Fruit fly (Drosophila melanogaster) whole organism: ENCODE data around the gene Tengl3.
A peak's percentile ranks its signal among the peaks of the same experiment; 100 is the strongest.

Experiments
- CG8478 ChIP-seq: fragments of >200 bp; optimal IDR thresholded peaks from 2 replicates; lab custom pipeline; 2018; ENCODE audit warnings: inconsistent platforms
- Dll ChIP-seq: fragments of >200 bp; optimal IDR thresholded peaks from 2 replicates; lab custom pipeline; 2017
- EcR ChIP-seq, 2 experiments: fragments of >200 bp; optimal IDR thresholded peaks; 2 replicates each; lab custom pipeline; 2017; ENCODE audit warnings: missing biosample characterization in 2 of 2, missing genetic modification characterization in 2 of 2, missing genetic modification reagents in 2 of 2
- pan ChIP-seq: fragments of >200 bp; optimal IDR thresholded peaks from 2 replicates; lab custom pipeline; 2017
- psq ChIP-seq: fragments of >200 bp; optimal IDR thresholded peaks from 2 replicates; lab custom pipeline; 2017
- usp ChIP-seq: fragments of >200 bp; optimal IDR thresholded peaks from 2 replicates; lab custom pipeline; 2017; ENCODE audit warnings: missing biosample characterization, missing genetic modification characterization, mixed read lengths

DNA sequence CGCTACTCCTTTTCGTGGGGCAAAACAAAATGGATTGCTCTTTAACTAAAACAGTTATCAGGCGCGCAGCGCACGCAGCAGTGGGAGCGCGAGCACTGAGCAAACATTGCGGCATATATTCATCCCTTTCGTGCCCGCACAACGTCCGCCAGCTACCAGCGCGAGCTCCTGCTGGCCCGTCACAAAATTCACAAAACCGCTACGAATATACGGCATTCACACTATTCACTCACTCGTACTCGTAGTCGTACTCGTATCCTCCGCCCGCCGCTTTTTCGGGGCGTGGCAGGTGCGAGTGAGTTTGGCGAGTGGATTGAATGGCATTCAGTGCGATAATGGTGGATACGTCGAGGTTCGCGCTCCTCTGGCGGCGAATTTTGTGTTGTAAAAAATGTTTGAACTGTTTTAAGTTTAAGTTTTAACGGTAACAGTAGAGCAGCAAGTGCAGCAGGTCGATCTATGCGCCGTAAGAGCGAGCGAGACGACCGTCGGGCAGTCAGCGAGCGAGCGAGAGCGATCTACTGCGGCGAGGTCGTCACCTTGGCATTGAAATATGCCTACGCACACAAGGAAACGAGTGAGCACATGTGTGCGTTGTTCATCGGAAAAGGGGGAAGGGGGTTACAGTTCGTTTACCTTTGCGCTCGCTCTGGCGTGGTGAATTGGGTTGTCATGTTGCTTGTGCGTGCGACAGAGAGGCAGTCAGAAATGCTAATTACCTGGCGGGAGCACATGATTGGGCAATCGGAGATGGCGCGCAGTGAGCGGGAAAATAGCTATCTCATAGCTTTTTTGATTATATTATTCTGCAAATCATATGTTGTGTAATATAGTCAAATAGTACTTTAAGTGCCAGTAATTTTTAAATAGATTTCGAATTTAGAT is 41.2 kb downstream of the Tengl3 start:
- no peak for TF ChIP-seq pan (lab: Kevin White, UChicago)
- no peak for TF ChIP-seq usp (GFP tag; lab: Kevin White, UChicago)
- no peak for TF ChIP-seq psq
- peak; percentile 87 for TF ChIP-seq Dll (lab: Kevin White, UChicago)
- TF ChIP-seq EcR (GFP tag; optimal IDR thresholded peaks at IDR 0.05; lab: Kevin White, UChicago) = peak; percentile 100
- peak; percentile 33 for TF ChIP-seq CG8478
